Fruit fly (Drosophila melanogaster) whole organism, wandering third instar larva: Measurements from ENCODE around the gene Os-C.

Source experiments
- Abd-B ChIP-seq: fragments of >200 bp; optimal IDR thresholded peaks from 2 replicates; lab custom pipeline; 2017; ENCODE audit warnings: missing biosample characterization, missing genetic modification characterization
- CG9705 ChIP-seq: fragments of 200-800 bp; sonication (Bioruptor generic); optimal IDR thresholded peaks from 2 replicates; lab custom pipeline; 2018; ENCODE audit warnings: missing biosample characterization, mild to moderate bottlenecking, missing genetic modification characterization
- Dfd ChIP-seq: fragments of >200 bp; optimal IDR thresholded peaks from 2 replicates; lab custom pipeline; 2017; ENCODE audit warnings: missing biosample characterization, missing genetic modification characterization
- Hr78 ChIP-seq: fragments of >200 bp; optimal IDR thresholded peaks from 2 replicates; lab custom pipeline; 2017; ENCODE audit warnings: missing biosample characterization, missing genetic modification characterization
- Jra ChIP-seq: sonication (Bioruptor generic); optimal IDR thresholded peaks from 2 replicates; lab custom pipeline; 2016; ENCODE audit warnings: missing biosample characterization, missing genetic modification characterization
- Mio ChIP-seq: sonication (Bioruptor generic); optimal IDR thresholded peaks from 2 replicates; lab custom pipeline; 2016; ENCODE audit warnings: missing biosample characterization, missing genetic modification characterization
- OdsH ChIP-seq: fragments of 200-800 bp; sonication (Bioruptor generic); optimal IDR thresholded peaks from 2 replicates; lab custom pipeline; 2016; ENCODE audit warnings: missing biosample characterization, mild to moderate bottlenecking, missing genetic modification characterization
- Rel ChIP-seq, 2 experiments: fragments of 200-800 bp; sonication (Bioruptor generic) in 1 of 2; optimal IDR thresholded peaks; 2 replicates in 1 of 2; 3 replicates in 1 of 2; lab custom pipeline; 2016 to 2019; ENCODE audit warnings: mild to moderate bottlenecking in 2 of 2, missing biosample characterization in 2 of 2, missing genetic modification characterization in 2 of 2, moderate library complexity in 1 of 2
- Sp1 ChIP-seq: fragments of 200-800 bp; sonication (Bioruptor generic); optimal IDR thresholded peaks from 3 replicates; lab custom pipeline; 2019; ENCODE audit warnings: missing biosample characterization, mild to moderate bottlenecking, missing genetic modification characterization, moderate library complexity
- dsf ChIP-seq: sonication (Bioruptor generic); optimal IDR thresholded peaks from 2 replicates; lab custom pipeline; 2016; ENCODE audit warnings: missing biosample characterization, missing genetic modification characterization, borderline replicate concordance
- foxo ChIP-seq, 2 experiments: fragments of 200-800 bp; sonication (Bioruptor generic); optimal IDR thresholded peaks; 2 replicates in 1 of 2; 3 replicates in 1 of 2; lab custom pipeline; 2016 to 2017; ENCODE audit warnings: missing biosample characterization in 2 of 2, missing genetic modification characterization in 2 of 2
- h ChIP-seq: fragments of 200-800 bp; sonication (Bioruptor generic); optimal IDR thresholded peaks from 3 replicates; lab custom pipeline; 2016; ENCODE audit warnings: missing biosample characterization, mild to moderate bottlenecking, missing genetic modification characterization

dm6 chr3R:7961348-7961747 is 17.4 kb upstream of the Os-C start:
- TF ChIP-seq OdsH (GFP tag; lab: Kevin White, UChicago) (no peak), Dfd (GFP tag; lab: Kevin White, UChicago) (no peak), CG9705 (GFP tag; lab: Kevin White, UChicago) (no peak), Abd-B (GFP tag; lab: Kevin White, UChicago) (no peak), foxo (GFP tag; optimal IDR thresholded peaks at IDR 0.05; lab: Kevin White, UChicago) (no peak), Hr78 (GFP tag; lab: Kevin White, UChicago) (no peak), Mio (GFP tag; lab: Kevin White, UChicago) (no peak), Rel (GFP tag; optimal IDR thresholded peaks at IDR 0.05; lab: Kevin White, UChicago) (no peak), Rel (tag; optimal IDR thresholded peaks at IDR 0.05; lab: Kevin White, UChicago) (no peak), Sp1 (GFP tag; lab: Kevin White, UChicago) (no peak), dsf (GFP tag; lab: Kevin White, UChicago) (no peak), Jra (GFP tag; lab: Kevin White, UChicago) (no peak), h (GFP tag; lab: Kevin White, UChicago) (no peak)
